Worm (Caenorhabditis elegans): ENCODE data around the gene bar-1.

DNA sequence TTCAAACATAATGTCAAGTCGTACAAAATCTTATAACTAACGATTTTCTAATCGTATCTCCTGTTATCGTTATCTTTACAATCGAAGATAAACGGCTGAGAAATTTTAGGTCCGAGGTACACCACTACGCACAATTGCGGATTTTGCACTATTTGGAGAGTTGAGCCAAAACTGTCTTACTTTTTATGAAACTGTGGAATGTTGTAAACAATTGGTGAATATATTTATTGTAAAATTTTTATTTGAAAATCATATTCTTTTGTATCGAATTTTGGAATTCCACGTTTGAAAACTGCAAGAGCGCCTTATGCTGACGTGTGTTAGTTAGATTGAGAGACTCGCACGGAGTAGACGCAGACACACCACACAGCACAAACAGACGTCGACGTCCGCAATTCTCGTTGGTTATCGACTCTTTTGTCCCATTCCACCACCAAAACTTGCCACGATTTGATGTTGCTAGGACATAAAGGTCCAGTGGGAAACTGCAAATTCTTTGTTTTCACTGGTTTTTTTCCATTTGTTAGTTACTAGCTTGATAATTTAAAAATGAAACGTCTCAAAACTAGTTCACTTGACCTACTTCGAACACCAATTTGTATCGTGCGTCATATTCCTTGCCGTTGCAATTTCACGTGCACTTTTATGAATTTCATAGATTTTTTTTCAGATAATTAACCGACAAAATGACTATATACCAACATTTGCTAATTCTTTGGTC is 23.6 kb upstream of the bar-1 start, which contains the start of gene dnj-7:
- TF ChIP-seq C17E4.6 (GFP tag; IDR thresholded peaks at IDR 0.05), result no peak
- TF ChIP-seq ceh-100 (GFP tag; IDR thresholded peaks at IDR 0.05), result no peak
- TF ChIP-seq F52B5.7 (tag; optimal IDR thresholded peaks at IDR 0.05), result no peak
- no peak for TF ChIP-seq unc-130 (GFP tag; optimal IDR thresholded peaks at IDR 0.05)
- TF ChIP-seq ceh-27 (GFP tag; optimal IDR thresholded peaks at IDR 0.05), result no peak
- TF ChIP-seq B0336.3 (GFP tag; IDR thresholded peaks at IDR 0.05), result no peak
- TF ChIP-seq rcor-1 (GFP tag; IDR thresholded peaks at IDR 0.05), result no peak

Data from whole organism, young adult.